Worm (Caenorhabditis elegans) whole organism, L3 larva: ENCODE measurements around the gene chtb-3.

Experiments used
- R02D3.7 ChIP-seq: fragments of 150-350 bp; optimal IDR thresholded peaks from 2 replicates; lab custom pipeline; 2014; ENCODE audit warnings: missing biosample characterization, missing genetic modification characterization
- ZK546.5 ChIP-seq: sonication (generic microtip); optimal IDR thresholded peaks from 2 replicates; lab custom pipeline; 2017; ENCODE audit warnings: missing biosample characterization, missing genetic modification characterization
- aly-2 ChIP-seq: fragments of 150-350 bp; optimal IDR thresholded peaks from 2 replicates; lab custom pipeline; 2014; ENCODE audit warnings: missing biosample characterization, missing genetic modification characterization
- ama-1 ChIP-seq: fragments of 150-350 bp; optimal IDR thresholded peaks from 2 replicates; lab custom pipeline; 2018
- ceh-16 ChIP-seq: sonication (generic microtip); optimal IDR thresholded peaks from 2 replicates; lab custom pipeline; 2017; ENCODE audit warnings: missing biosample characterization, missing genetic modification characterization
- ceh-82 ChIP-seq: fragments of 150-350 bp; optimal IDR thresholded peaks from 2 replicates; lab custom pipeline; 2014; ENCODE audit warnings: missing biosample characterization, missing genetic modification characterization
- ceh-9 ChIP-seq: sonication (generic microtip); optimal IDR thresholded peaks from 2 replicates; lab custom pipeline; 2018; ENCODE audit warnings: missing biosample characterization, missing genetic modification characterization
- egl-27 ChIP-seq: sonication (generic microtip); optimal IDR thresholded peaks from 4 replicates; lab custom pipeline; 2017; ENCODE audit warnings: missing biosample characterization, missing genetic modification reagents, missing genetic modification characterization
- egl-5 ChIP-seq: fragments of 150-350 bp; optimal IDR thresholded peaks from 2 replicates; lab custom pipeline; 2017; ENCODE audit warnings: missing biosample characterization, missing genetic modification reagents, missing genetic modification characterization, inconsistent platforms
- elt-1 ChIP-seq: fragments of 150-350 bp; optimal IDR thresholded peaks from 2 replicates; lab custom pipeline; 2014; ENCODE audit warnings: missing biosample characterization, missing genetic modification characterization
- elt-2 ChIP-seq: sonication (generic microtip); optimal IDR thresholded peaks from 2 replicates; lab custom pipeline; 2016; ENCODE audit warnings: missing genetic modification reagents, mild to moderate bottlenecking, missing genetic modification characterization, missing compliant biosample characterization
- elt-3 ChIP-seq, 3 experiments: fragments of 150-350 bp in 1 of 3; sonication (generic microtip) in 2 of 3; optimal IDR thresholded peaks; 2 replicates in 2 of 3; 4 replicates in 1 of 3; lab custom pipeline; 2014 to 2017; ENCODE audit warnings: missing biosample characterization in 3 of 3, missing genetic modification characterization in 3 of 3
- eor-1 ChIP-seq, 2 experiments: fragments of 150-350 bp; optimal IDR thresholded peaks; 2 replicates each; lab custom pipeline; 2014 to 2018; ENCODE audit warnings: missing biosample characterization in 2 of 2, missing genetic modification characterization in 2 of 2
- fkh-10 ChIP-seq: sonication (generic microtip); optimal IDR thresholded peaks from 2 replicates; lab custom pipeline; 2017; ENCODE audit warnings: missing biosample characterization, missing genetic modification reagents, missing genetic modification characterization
- hmg-11 ChIP-seq: sonication (generic microtip); optimal IDR thresholded peaks from 2 replicates; lab custom pipeline; 2016; ENCODE audit warnings: missing genetic modification characterization, missing compliant biosample characterization
- jun-1 ChIP-seq: fragments of 150-350 bp; optimal IDR thresholded peaks from 2 replicates; lab custom pipeline; 2014; ENCODE audit warnings: missing biosample characterization, missing genetic modification reagents, missing genetic modification characterization
- lin-15B ChIP-seq: fragments of 150-350 bp; optimal IDR thresholded peaks from 2 replicates; lab custom pipeline; 2014; ENCODE audit warnings: missing biosample characterization, missing genetic modification characterization
- lin-39 ChIP-seq: fragments of 150-350 bp; optimal IDR thresholded peaks from 2 replicates; lab custom pipeline; 2018; ENCODE audit warnings: missing biosample characterization, missing genetic modification reagents, missing genetic modification characterization
- lsy-12 ChIP-seq: sonication (generic microtip); optimal IDR thresholded peaks from 2 replicates; lab custom pipeline; 2016; ENCODE audit warnings: mild to moderate bottlenecking, missing genetic modification characterization, missing compliant biosample characterization
- mdl-1 ChIP-seq: fragments of 150-350 bp; optimal IDR thresholded peaks from 2 replicates; lab custom pipeline; 2014; ENCODE audit warnings: missing biosample characterization, missing genetic modification characterization
- nfya-1 ChIP-seq: sonication (generic microtip); optimal IDR thresholded peaks from 2 replicates; lab custom pipeline; 2017; ENCODE audit warnings: missing genetic modification characterization, mild to moderate bottlenecking, missing compliant biosample characterization, antibody characterized with exemption, moderate library complexity; ENCODE audit not compliant: insufficient read depth
- nhr-11 ChIP-seq: fragments of 150-350 bp; optimal IDR thresholded peaks from 2 replicates; lab custom pipeline; 2014; ENCODE audit warnings: missing biosample characterization, missing genetic modification characterization
- nhr-23 ChIP-seq: fragments of 150-350 bp; optimal IDR thresholded peaks from 2 replicates; lab custom pipeline; 2014; ENCODE audit warnings: missing biosample characterization, missing genetic modification reagents, missing genetic modification characterization
- nhr-25 ChIP-seq: sonication (generic microtip); optimal IDR thresholded peaks from 2 replicates; lab custom pipeline; 2017; ENCODE audit warnings: missing biosample characterization, missing genetic modification characterization
- nhr-28 ChIP-seq: fragments of 150-350 bp; optimal IDR thresholded peaks from 2 replicates; lab custom pipeline; 2014; ENCODE audit warnings: missing biosample characterization, missing genetic modification characterization
- nhr-43 ChIP-seq: sonication (generic microtip); optimal IDR thresholded peaks from 2 replicates; lab custom pipeline; 2016; ENCODE audit warnings: mild to moderate bottlenecking, missing genetic modification characterization, missing compliant biosample characterization; ENCODE audit not compliant: poor library complexity, severe bottlenecking
- nhr-76 ChIP-seq: fragments of 150-350 bp; sonication (generic microtip); optimal IDR thresholded peaks from 5 replicates; lab custom pipeline; 2014; ENCODE audit warnings: missing biosample characterization, missing genetic modification characterization
- nhr-77 ChIP-seq: fragments of 150-350 bp; optimal IDR thresholded peaks from 2 replicates; lab custom pipeline; 2014; ENCODE audit warnings: missing biosample characterization, missing genetic modification characterization
- pha-4 ChIP-seq: fragments of 150-350 bp; optimal IDR thresholded peaks from 2 replicates; lab custom pipeline; 2014; ENCODE audit warnings: missing biosample characterization, missing genetic modification reagents, missing genetic modification characterization
- pqm-1 ChIP-seq: fragments of 150-350 bp; optimal IDR thresholded peaks from 2 replicates; lab custom pipeline; 2017; ENCODE audit warnings: missing biosample characterization, missing genetic modification characterization, inconsistent platforms
- sea-2 ChIP-seq: fragments of 150-350 bp; sonication (generic microtip); optimal IDR thresholded peaks from 4 replicates; lab custom pipeline; 2014; ENCODE audit warnings: missing biosample characterization, missing genetic modification reagents, missing genetic modification characterization
- skn-1 ChIP-seq: fragments of 150-350 bp; optimal IDR thresholded peaks from 2 replicates; lab custom pipeline; 2014; ENCODE audit warnings: missing biosample characterization, missing genetic modification characterization
- snpc-4 ChIP-seq: fragments of 150-350 bp; optimal IDR thresholded peaks from 2 replicates; lab custom pipeline; 2014; ENCODE audit warnings: missing biosample characterization, missing genetic modification characterization
- tbx-2 ChIP-seq: sonication (generic microtip); optimal IDR thresholded peaks from 2 replicates; lab custom pipeline; 2016; ENCODE audit warnings: mild to moderate bottlenecking, missing genetic modification characterization, missing compliant biosample characterization
- unc-39 ChIP-seq: sonication (generic microtip); optimal IDR thresholded peaks from 4 replicates; lab custom pipeline; 2017; ENCODE audit warnings: missing biosample characterization, missing genetic modification characterization
- zag-1 ChIP-seq: fragments of 150-350 bp; optimal IDR thresholded peaks from 2 replicates; lab custom pipeline; 2014; ENCODE audit warnings: missing biosample characterization, missing genetic modification characterization
- ztf-11 ChIP-seq: fragments of 150-350 bp; optimal IDR thresholded peaks from 2 replicates; lab custom pipeline; 2014; ENCODE audit warnings: missing biosample characterization, missing genetic modification characterization
- ztf-4 ChIP-seq: fragments of 150-350 bp; optimal IDR thresholded peaks from 2 replicates; lab custom pipeline; 2014; ENCODE audit warnings: missing biosample characterization, missing genetic modification characterization

chtb-3 gene

DNA sequence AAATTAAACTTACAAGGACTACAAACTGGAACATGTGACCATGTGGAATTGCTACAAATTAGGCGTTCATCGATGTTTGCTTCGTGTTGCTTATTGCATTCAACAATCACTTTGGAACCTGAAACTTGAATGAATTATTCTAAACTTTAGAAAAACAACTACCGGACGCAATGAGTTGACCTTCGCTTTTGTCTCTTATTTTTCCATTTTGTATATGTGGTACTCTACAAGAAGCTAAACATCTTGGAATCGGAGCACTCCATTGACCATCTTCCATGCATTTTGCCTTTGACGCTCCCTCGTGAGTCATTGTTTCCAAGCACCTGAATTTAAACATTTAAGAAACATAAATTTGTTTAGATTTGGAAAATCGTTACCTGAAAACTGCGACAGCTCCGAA, 30.4 kb downstream of the chtb-3 start:
- TF ChIP-seq pqm-1 (tag; lab: Kevin White, UChicago) (no peak), ceh-9 (no peak), ztf-11 (tag; lab: Kevin White, UChicago) (no peak), pha-4 (tag; lab: Kevin White, UChicago) (no peak), eor-1 (tag; optimal IDR thresholded peaks at IDR 0.05; lab: Kevin White, UChicago) (no peak), nhr-76 (tag; lab: Kevin White, UChicago) (no peak), snpc-4 (tag; lab: Kevin White, UChicago) (no peak), ztf-4 (tag; lab: Kevin White, UChicago) (no peak), egl-27 (tag; lab: Kevin White, UChicago) (no peak), egl-5 (tag; lab: Kevin White, UChicago) (no peak), R02D3.7 (tag; lab: Kevin White, UChicago) (no peak), elt-1 (tag; lab: Kevin White, UChicago) (no peak), ama-1 (lab: Kevin White, UChicago) (no peak), nhr-77 (tag; lab: Kevin White, UChicago) (no peak), ZK546.5 (tag; lab: Kevin White, UChicago) (no peak), tbx-2 (no peak), lin-15B (tag; lab: Kevin White, UChicago) (no peak), mdl-1 (tag; lab: Kevin White, UChicago) (no peak), sea-2 (GFP tag; lab: Kevin White, UChicago) (no peak), nhr-28 (tag; lab: Kevin White, UChicago) (no peak)

DNA sequence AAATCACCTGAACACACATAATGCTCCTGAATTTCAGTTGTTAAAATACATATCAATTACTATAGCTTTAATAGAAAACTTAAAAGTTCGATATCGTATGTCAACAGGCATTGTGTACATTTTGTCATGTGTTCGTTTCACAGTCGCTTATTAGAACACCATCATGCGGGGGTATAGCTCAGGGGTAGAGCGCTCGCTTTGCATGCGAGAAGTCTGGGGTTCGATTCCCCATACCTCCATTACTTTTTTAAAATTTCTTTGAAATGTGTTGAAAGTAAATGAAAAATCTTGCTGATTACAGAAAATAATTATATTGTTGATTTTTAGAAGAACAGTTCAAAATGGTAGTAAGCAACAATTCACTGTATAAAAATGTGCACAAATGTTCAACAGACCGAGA, 33.3 kb downstream of the chtb-3 start:
- peak; percentile 12 for TF ChIP-seq nhr-23
- peak; percentile 31 for TF ChIP-seq tbx-2
- no peak for TF ChIP-seq R02D3.7 (tag; lab: Kevin White, UChicago)
- peak; percentile 49 for TF ChIP-seq nhr-25 (tag; lab: Kevin White, UChicago)
- TF ChIP-seq hmg-11 (tag; lab: Kevin White, UChicago) = peak; percentile 0
- peak; percentile 24 for TF ChIP-seq elt-2 (tag; lab: Kevin White, UChicago)
- peak; percentile 56 for TF ChIP-seq nhr-43 (tag; lab: Kevin White, UChicago)
- no peak for TF ChIP-seq snpc-4 (tag; lab: Kevin White, UChicago)

ce11 chrX:6280998-6281397, 38.4 kb downstream of the chtb-3 start:
- TF ChIP-seq zag-1 (no peak), ama-1 (lab: Kevin White, UChicago) (peak; percentile 91), ztf-11 (tag; lab: Kevin White, UChicago) (no peak), ztf-4 (tag; lab: Kevin White, UChicago) (peak; percentile 69), pqm-1 (tag; lab: Kevin White, UChicago) (no peak), aly-2 (tag; lab: Kevin White, UChicago) (no peak), nfya-1 (tag; lab: Kevin White, UChicago) (peak; percentile 19), ceh-9 (no peak), nhr-43 (tag; lab: Kevin White, UChicago) (peak; percentile 66), fkh-10 (GFP tag; lab: Kevin White, UChicago) (no peak), nhr-77 (tag; lab: Kevin White, UChicago) (no peak), nhr-76 (tag; lab: Kevin White, UChicago) (no peak), elt-1 (tag; lab: Kevin White, UChicago) (no peak), snpc-4 (tag; lab: Kevin White, UChicago) (no peak), unc-39 (no peak), sea-2 (GFP tag; lab: Kevin White, UChicago) (no peak), ceh-82 (peak; percentile 18), nhr-25 (tag; lab: Kevin White, UChicago) (peak; percentile 91), nhr-23 (no peak), skn-1 (tag; lab: Kevin White, UChicago) (no peak), jun-1 (no peak), lsy-12 (tag; lab: Kevin White, UChicago) (no peak), R02D3.7 (tag; lab: Kevin White, UChicago) (peak; percentile 6), ceh-16 (tag; lab: Kevin White, UChicago) (peak; percentile 19), pha-4 (tag; lab: Kevin White, UChicago) (no peak), nhr-28 (tag; lab: Kevin White, UChicago) (no peak), nhr-11 (tag; lab: Kevin White, UChicago) (no peak), lin-39 (tag; lab: Kevin White, UChicago) (no peak), egl-27 (tag; lab: Kevin White, UChicago) (no peak), elt-3 (tag; optimal IDR thresholded peaks at IDR 0.05; lab: Kevin White, UChicago) (peak in 2 of 3 experiments; percentile 7 to 15)
